Worm (Caenorhabditis elegans) whole organism, late embryonic: ENCODE measurements around the gene R07A4.4.

ENCODE experiments used
- ceh-19 ChIP-seq: fragments of 200-800 bp; sonication (Bioruptor generic); optimal IDR thresholded peaks from 2 replicates; lab custom pipeline; 2018; ENCODE audit warnings: mild to moderate bottlenecking, missing genetic modification characterization, missing compliant biosample characterization
- unc-55 ChIP-seq: sonication (generic microtip); optimal IDR thresholded peaks from 2 replicates; lab custom pipeline; 2017; ENCODE audit warnings: missing biosample characterization, missing genetic modification reagents, missing genetic modification characterization

DNA sequence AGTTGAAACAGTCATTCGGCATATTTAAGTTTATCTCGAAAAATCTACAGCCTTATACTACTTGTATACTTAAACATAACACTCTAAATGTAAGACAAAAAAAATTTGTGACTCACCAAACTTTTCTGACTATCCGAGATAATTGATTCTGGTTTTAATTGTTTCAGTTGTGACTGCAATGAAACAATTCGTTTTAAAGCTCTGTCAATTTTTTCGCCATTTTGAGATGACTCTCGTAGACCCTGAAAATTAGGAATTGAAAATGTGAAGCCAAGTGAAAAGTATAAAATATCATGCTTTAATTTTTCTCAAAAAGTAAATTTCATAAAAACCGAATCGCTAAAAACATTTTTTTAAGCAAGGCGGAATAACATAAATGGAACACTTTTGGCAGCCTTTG is 53.2 kb downstream of the R07A4.4 start:
- TF ChIP-seq ceh-19 (GFP tag; lab: Kevin White, UChicago) (no peak), unc-55 (GFP tag; lab: Kevin White, UChicago) (no peak)
